Fruit fly (Drosophila melanogaster) whole organism, adult: ENCODE results near the gene CG44094.

ENCODE experiments used
- CG11617 ChIP-seq: fragments of 200-800 bp; sonication (Bioruptor generic); optimal IDR thresholded peaks from 2 replicates; lab custom pipeline; 2017; ENCODE audit warnings: mild to moderate bottlenecking, missing biosample characterization, missing genetic modification reagents, missing genetic modification characterization
- CG33017 ChIP-seq: fragments of 200-800 bp; sonication (Bioruptor generic); optimal IDR thresholded peaks from 2 replicates; lab custom pipeline; 2018; ENCODE audit warnings: missing biosample characterization, mild to moderate bottlenecking, missing genetic modification characterization, moderate library complexity
- cnc ChIP-seq, 2 experiments: fragments of >200 bp; optimal IDR thresholded peaks; 2 replicates each; lab custom pipeline; 2017
- kay ChIP-seq: fragments of 200-800 bp; sonication (Bioruptor generic); peaks from one replicate; lab custom pipeline; 2016; ENCODE audit warnings: missing biosample characterization, missing genetic modification characterization, borderline replicate concordance

- TF ChIP-seq kay (GFP tag; lab: Kevin White, UChicago) (no peak), CG11617 (GFP tag; lab: Kevin White, UChicago) (no peak), CG33017 (tag; lab: Kevin White, UChicago) (no peak), cnc (optimal IDR thresholded peaks at IDR 0.05; lab: Kevin White, UChicago) (no peak)
Measured at dm6 chr3R:14576511-14576691, at the start of gene CG44094.
